Worm (Caenorhabditis elegans): Measurements from ENCODE around the gene R10E4.11.

- TF ChIP-seq C06A6.2 (GFP tag; conservative IDR thresholded peaks at IDR 0.05) (no peak), ztf-25 (GFP tag; IDR thresholded peaks at IDR 0.05) (no peak), ceh-91 (GFP tag; IDR thresholded peaks at IDR 0.05) (no peak), attf-6 (GFP tag; IDR thresholded peaks at IDR 0.05) (no peak), ama-1 (optimal IDR thresholded peaks at IDR 0.05) (no peak), ama-1 (GFP tag; optimal IDR thresholded peaks at IDR 0.05) (no peak), sdz-38 (tag; optimal IDR thresholded peaks at IDR 0.05) (no peak), snpc-4 (GFP tag; optimal IDR thresholded peaks at IDR 0.05) (no peak), snpc-4 (tag; optimal IDR thresholded peaks at IDR 0.05) (no peak), unc-62 (GFP tag; optimal IDR thresholded peaks at IDR 0.05) (no peak), hmg-20 (GFP tag; IDR thresholded peaks at IDR 0.05) (no peak), T26A5.8 (tag; optimal IDR thresholded peaks at IDR 0.05) (no peak), snpc-3.4 (tag; optimal IDR thresholded peaks at IDR 0.05) (no peak), ztf-28 (GFP tag; IDR thresholded peaks at IDR 0.05) (no peak), madf-6 (GFP tag; IDR thresholded peaks at IDR 0.05) (no peak)
Observed at ce11 chrIII:4335614-4336013, 34.8 kb upstream of the R10E4.11 start.

All from whole organism, young adult.